Fruit fly (Drosophila melanogaster) whole organism, wandering third instar larva: ENCODE data around the gene CG42586.

ENCODE experiments used
- Abd-B ChIP-seq: fragments of >200 bp; optimal IDR thresholded peaks from 2 replicates; lab custom pipeline; 2017; ENCODE audit warnings: missing biosample characterization, missing genetic modification characterization
- CG9705 ChIP-seq: fragments of 200-800 bp; sonication (Bioruptor generic); optimal IDR thresholded peaks from 2 replicates; lab custom pipeline; 2018; ENCODE audit warnings: missing biosample characterization, mild to moderate bottlenecking, missing genetic modification characterization
- GATAd ChIP-seq: sonication (Bioruptor generic); optimal IDR thresholded peaks from 2 replicates; lab custom pipeline; 2016; ENCODE audit warnings: missing biosample characterization, missing genetic modification characterization
- Sp1 ChIP-seq: fragments of 200-800 bp; sonication (Bioruptor generic); optimal IDR thresholded peaks from 3 replicates; lab custom pipeline; 2019; ENCODE audit warnings: missing biosample characterization, mild to moderate bottlenecking, missing genetic modification characterization, moderate library complexity
- Vsx2 ChIP-seq: fragments of 200-300, 225-300 bp; sonication (Bioruptor generic); optimal IDR thresholded peaks from 2 replicates; lab custom pipeline; 2018; ENCODE audit warnings: missing biosample characterization, missing genetic modification characterization; ENCODE audit not compliant: partially characterized antibody
- dl ChIP-seq, 2 experiments: fragments of 175-275, 200-275 bp in 1 of 2; fragments of 200-275 bp in 1 of 2; sonication (Bioruptor generic); optimal IDR thresholded peaks; lab custom pipeline; 2018; ENCODE audit warnings: mild to moderate bottlenecking in 2 of 2, missing biosample characterization in 2 of 2, missing genetic modification characterization in 2 of 2, moderate library complexity in 2 of 2; ENCODE audit not compliant: partially characterized antibody in 2 of 2, insufficient read depth in 1 of 2
- dmrt93B ChIP-seq: fragments of 200-800 bp; sonication (Bioruptor generic); optimal IDR thresholded peaks from 2 replicates; lab custom pipeline; 2018; ENCODE audit warnings: missing biosample characterization, mild to moderate bottlenecking, missing genetic modification characterization
- h ChIP-seq: fragments of 200-800 bp; sonication (Bioruptor generic); optimal IDR thresholded peaks from 3 replicates; lab custom pipeline; 2016; ENCODE audit warnings: missing biosample characterization, mild to moderate bottlenecking, missing genetic modification characterization
- lola ChIP-seq: fragments of >200 bp; optimal IDR thresholded peaks from 2 replicates; lab custom pipeline; 2017; ENCODE audit warnings: missing biosample characterization, missing genetic modification characterization
- pan ChIP-seq: fragments of >200 bp; optimal IDR thresholded peaks from 2 replicates; lab custom pipeline; 2017
- psq ChIP-seq: fragments of 200-800 bp; sonication (Bioruptor generic); optimal IDR thresholded peaks from 3 replicates; lab custom pipeline; 2017; ENCODE audit warnings: missing biosample characterization, mild to moderate bottlenecking, missing genetic modification characterization, moderate library complexity
- usp ChIP-seq: fragments of >200 bp; optimal IDR thresholded peaks from 2 replicates; lab custom pipeline; 2017; ENCODE audit warnings: missing biosample characterization, missing genetic modification characterization

DNA sequence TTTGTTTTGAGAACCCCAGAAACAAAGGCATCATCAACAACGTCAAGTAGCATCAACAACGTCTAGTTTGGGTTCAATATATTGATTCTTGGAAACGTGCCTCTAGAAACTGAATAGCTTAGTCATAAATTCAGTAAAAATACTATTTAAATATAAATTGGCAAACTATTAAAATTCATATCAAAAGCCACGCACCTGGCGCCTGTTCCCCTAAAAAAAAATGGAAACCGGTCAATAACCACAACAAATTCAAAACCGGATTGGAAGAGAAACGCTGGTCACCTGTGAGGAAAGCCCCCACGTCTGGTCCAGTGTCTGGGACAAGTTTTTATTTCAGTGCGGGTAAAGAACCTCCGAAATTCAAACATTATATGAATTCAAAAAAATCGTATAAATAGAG lies 29.4 kb downstream of the CG42586 start, which contains the start of gene CG15282:
- TF ChIP-seq GATAd (GFP tag; lab: Kevin White, UChicago) (no peak), Abd-B (no peak), Sp1 (GFP tag; lab: Kevin White, UChicago) (no peak), pan (no peak), CG9705 (GFP tag; lab: Kevin White, UChicago) (no peak), dl (GFP tag; optimal IDR thresholded peaks at IDR 0.05; lab: Kevin White, UChicago; ENCODE audit: insufficient read depth in 1 of 2, partially characterized antibody in 2 of 2) (no peak), lola (GFP tag; lab: Kevin White, UChicago) (no peak), usp (GFP tag; lab: Kevin White, UChicago) (no peak), h (GFP tag; lab: Kevin White, UChicago) (no peak), psq (GFP tag; lab: Kevin White, UChicago) (no peak), dmrt93B (no peak), Vsx2 (GFP tag; lab: Kevin White, UChicago) (no peak)
